Worm (Caenorhabditis elegans): ENCODE data around the gene C31B8.7.

DNA sequence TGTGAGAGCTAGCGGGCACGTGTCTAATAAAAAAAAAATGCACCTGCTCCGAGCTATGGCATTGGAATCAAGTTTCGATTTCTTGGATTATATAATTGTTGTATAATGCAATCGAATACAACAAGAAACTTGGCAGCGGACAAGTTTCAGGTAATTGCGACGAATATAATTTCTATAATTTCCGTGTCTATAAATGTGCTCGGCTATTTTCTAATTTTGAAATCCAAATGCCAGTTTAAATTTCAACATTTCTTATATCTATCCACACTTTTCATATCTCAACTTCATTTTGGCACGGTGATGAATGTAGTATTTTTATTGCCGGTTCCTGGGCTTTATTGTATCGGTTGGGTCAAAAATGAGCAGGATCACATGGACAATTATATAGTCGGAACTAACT lies 26.6 kb upstream of the C31B8.7 start, which contains the start of gene C31B8.16:
- TF ChIP-seq him-1 (tag; optimal IDR thresholded peaks at IDR 0.05) (no peak), W03F9.2 (tag; optimal IDR thresholded peaks at IDR 0.05) (no peak), dao-5 (tag; optimal IDR thresholded peaks at IDR 0.05) (no peak)

Measured in whole organism, L4/young adult.